Fruit fly (Drosophila melanogaster) whole organism, embryonic: Measurements from ENCODE around the gene TwdlC.

Source experiments
- Atf3 ChIP-seq: fragments of 200-800 bp; sonication (Bioruptor generic); optimal IDR thresholded peaks from 3 replicates; lab custom pipeline; 2016; ENCODE audit warnings: missing biosample characterization, missing genetic modification characterization
- CG10274 ChIP-seq: fragments of 200-800 bp; sonication (Bioruptor generic); optimal IDR thresholded peaks from 3 replicates; lab custom pipeline; 2017; ENCODE audit warnings: missing biosample characterization, mild to moderate bottlenecking, missing genetic modification characterization
- CG10959 ChIP-seq: fragments of 200-800 bp; sonication (Bioruptor generic); IDR thresholded peaks from 2 replicates; pipeline ENCODE4 v1.3.6; 2022; ENCODE audit warnings: missing biosample characterization, missing genetic modification characterization
- CG12942 ChIP-seq: fragments of 200-800 bp; sonication (Bioruptor generic); optimal IDR thresholded peaks from 3 replicates; lab custom pipeline; 2016; ENCODE audit warnings: missing biosample characterization, missing genetic modification characterization
- CG13624 ChIP-seq: fragments of 200-800 bp; sonication (Bioruptor generic); optimal IDR thresholded peaks from 2 replicates; lab custom pipeline; 2016; ENCODE audit warnings: missing biosample characterization, missing genetic modification characterization
- CG14014 ChIP-seq: fragments of 200-800 bp; sonication (Bioruptor generic); IDR thresholded peaks from 2 replicates; pipeline ENCODE4 v1.3.6; 2022; ENCODE audit warnings: missing biosample characterization, missing genetic modification characterization
- CG15514 ChIP-seq: fragments of 200-800 bp; sonication (Bioruptor generic); optimal IDR thresholded peaks from 3 replicates; lab custom pipeline; 2017; ENCODE audit warnings: missing biosample characterization, missing genetic modification characterization, mild to moderate bottlenecking, moderate library complexity, missing genetic modification reagents
- CG2129 ChIP-seq: fragments of 200-800 bp; sonication (Bioruptor generic); IDR thresholded peaks from 2 replicates; pipeline ENCODE4 v1.3.6; 2022; ENCODE audit warnings: missing biosample characterization, missing genetic modification characterization; ENCODE audit not compliant: partially characterized antibody
- CG31388 ChIP-seq: fragments of 200-800 bp; sonication (Bioruptor generic); optimal IDR thresholded peaks from 2 replicates; lab custom pipeline; 2016; ENCODE audit warnings: missing biosample characterization, missing genetic modification characterization
- CG32532 ChIP-seq: fragments of 200-800 bp; sonication (Bioruptor generic); IDR thresholded peaks from 2 replicates; pipeline ENCODE4 v1.3.6; 2022; ENCODE audit warnings: missing biosample characterization, missing genetic modification characterization
- CG3847 ChIP-seq: fragments of 200-800 bp; sonication (Bioruptor generic); IDR thresholded peaks from 2 replicates; pipeline ENCODE4 v1.3.6; 2022; ENCODE audit warnings: missing biosample characterization, missing genetic modification characterization
- CG4328 ChIP-seq: fragments of 200-800 bp; sonication (Bioruptor generic); optimal IDR thresholded peaks from 3 replicates; lab custom pipeline; 2017; ENCODE audit warnings: missing biosample characterization, missing genetic modification reagents, missing genetic modification characterization
- CG6175 ChIP-seq: fragments of 200-800 bp; sonication (Bioruptor generic); IDR thresholded peaks from 3 replicates; pipeline ENCODE4 v1.3.6; 2022; ENCODE audit warnings: missing biosample characterization, missing genetic modification characterization
- CG7271 ChIP-seq: fragments of 200-800 bp; sonication (Bioruptor generic); optimal IDR thresholded peaks from 2 replicates; lab custom pipeline; 2018; ENCODE audit warnings: missing biosample characterization, mild to moderate bottlenecking, missing genetic modification characterization, moderate library complexity
- CG7839 ChIP-seq: fragments of 200-800 bp; sonication (Bioruptor generic); optimal IDR thresholded peaks from 3 replicates; lab custom pipeline; 2018; ENCODE audit warnings: missing biosample characterization, mild to moderate bottlenecking, missing genetic modification characterization, moderate library complexity
- CG7928 ChIP-seq: fragments of 200-800 bp; sonication (Bioruptor generic); optimal IDR thresholded peaks from 2 replicates; lab custom pipeline; 2017; ENCODE audit warnings: missing biosample characterization, mild to moderate bottlenecking, missing genetic modification characterization
- CG8290 ChIP-seq, 3 experiments: fragments of 200-800 bp; sonication (Bioruptor generic); optimal IDR thresholded peaks; 2 replicates each; lab custom pipeline; 2016 to 2019; ENCODE audit warnings: missing biosample characterization in 3 of 3, missing genetic modification characterization in 3 of 3, mild to moderate bottlenecking in 2 of 3, moderate library complexity in 1 of 3
- CG9609 ChIP-seq: fragments of 200-800 bp; sonication (Bioruptor generic); optimal IDR thresholded peaks from 3 replicates; lab custom pipeline; 2016; ENCODE audit warnings: missing biosample characterization, missing genetic modification characterization
- CG9932 ChIP-seq: fragments of 200-800 bp; sonication (Bioruptor generic); IDR thresholded peaks from 2 replicates; pipeline ENCODE4 v1.3.6; 2022; ENCODE audit warnings: missing biosample characterization, missing genetic modification characterization
- D19B ChIP-seq: fragments of 200-800 bp; sonication (Bioruptor generic); optimal IDR thresholded peaks from 2 replicates; lab custom pipeline; 2017; ENCODE audit warnings: missing biosample characterization, mild to moderate bottlenecking, missing genetic modification characterization
- Doc3 ChIP-seq: fragments of 200-800 bp; sonication (Bioruptor generic); IDR thresholded peaks from 3 replicates; pipeline ENCODE4 v1.3.6; 2022; ENCODE audit warnings: missing biosample characterization, missing genetic modification characterization; ENCODE audit not compliant: partially characterized antibody
- Fer1 ChIP-seq: fragments of 200-800 bp; sonication (Bioruptor generic); optimal IDR thresholded peaks from 2 replicates; lab custom pipeline; 2017; ENCODE audit warnings: missing biosample characterization, mild to moderate bottlenecking, missing genetic modification characterization
- HLH54F ChIP-seq: fragments of 200-800 bp; sonication (Bioruptor generic); optimal IDR thresholded peaks from 3 replicates; lab custom pipeline; 2016; ENCODE audit warnings: missing biosample characterization, missing genetic modification characterization
- Hr51 ChIP-seq, 2 experiments: fragments of 200-800 bp; sonication (Bioruptor generic); optimal IDR thresholded peaks; 2 replicates in 1 of 2; 3 replicates in 1 of 2; lab custom pipeline; 2016 to 2018; ENCODE audit warnings: missing biosample characterization in 2 of 2, missing genetic modification characterization in 2 of 2, mild to moderate bottlenecking in 1 of 2, moderate library complexity in 1 of 2
- Hr78 ChIP-seq, 2 experiments: fragments of 200-800 bp in 1 of 2; fragments of >200 bp in 1 of 2; sonication (Bioruptor generic) in 1 of 2; optimal IDR thresholded peaks; 2 replicates each; lab custom pipeline; 2017 to 2019; ENCODE audit warnings: missing biosample characterization in 2 of 2, missing genetic modification characterization in 2 of 2, mild to moderate bottlenecking in 1 of 2, moderate library complexity in 1 of 2
- Meics ChIP-seq: fragments of 200-800 bp; sonication (Bioruptor generic); optimal IDR thresholded peaks from 2 replicates; lab custom pipeline; 2017; ENCODE audit warnings: missing biosample characterization, mild to moderate bottlenecking, missing genetic modification characterization
- NK7.1 ChIP-seq: fragments of 200-800 bp; sonication (Bioruptor generic); optimal IDR thresholded peaks from 3 replicates; lab custom pipeline; 2016; ENCODE audit warnings: missing biosample characterization, missing genetic modification characterization
- Oli ChIP-seq: fragments of 200-800 bp; sonication (Bioruptor generic); optimal IDR thresholded peaks from 2 replicates; lab custom pipeline; 2018; ENCODE audit warnings: missing biosample characterization, mild to moderate bottlenecking, missing genetic modification characterization, moderate library complexity
- Ravus ChIP-seq: fragments of 200-800 bp; sonication (Bioruptor generic); IDR thresholded peaks from 2 replicates; pipeline ENCODE4 v1.3.6; 2022; ENCODE audit warnings: missing biosample characterization, missing genetic modification characterization
- Sox102F ChIP-seq: fragments of 200-800 bp; sonication (Bioruptor generic); optimal IDR thresholded peaks from 2 replicates; lab custom pipeline; 2018; ENCODE audit warnings: missing biosample characterization, mild to moderate bottlenecking, missing genetic modification characterization, moderate library complexity
- Sry-β ChIP-seq: fragments of 200-800 bp; sonication (Bioruptor generic); optimal IDR thresholded peaks from 2 replicates; lab custom pipeline; 2018; ENCODE audit warnings: missing biosample characterization, mild to moderate bottlenecking, missing genetic modification characterization, moderate library complexity
- Tbp ChIP-seq: fragments of >200 bp; optimal IDR thresholded peaks from 2 replicates; lab custom pipeline; 2018; ENCODE audit warnings: missing biosample characterization, missing genetic modification characterization
- dan ChIP-seq: fragments of 200-800 bp; sonication (Bioruptor generic); IDR thresholded peaks from 2 replicates; pipeline ENCODE4 v1.3.6; 2022; ENCODE audit warnings: missing biosample characterization, missing genetic modification characterization
- dmrt11E ChIP-seq: fragments of 200-800 bp; sonication (Bioruptor generic); optimal IDR thresholded peaks from 3 replicates; lab custom pipeline; 2018; ENCODE audit warnings: missing biosample characterization, mild to moderate bottlenecking, missing genetic modification characterization, moderate library complexity
- ems ChIP-seq: fragments of 200-800 bp; sonication (Bioruptor generic); optimal IDR thresholded peaks from 3 replicates; lab custom pipeline; 2016; ENCODE audit warnings: missing biosample characterization, missing genetic modification characterization
- en ChIP-seq: fragments of 200-800 bp; sonication (Bioruptor generic); optimal IDR thresholded peaks from 2 replicates; lab custom pipeline; 2016; ENCODE audit warnings: missing biosample characterization, missing genetic modification characterization
- fru ChIP-seq: fragments of >200 bp; optimal IDR thresholded peaks from 2 replicates; lab custom pipeline; 2017
- gcm2 ChIP-seq: fragments of 200-800 bp; sonication (Bioruptor generic); optimal IDR thresholded peaks from 2 replicates; lab custom pipeline; 2016; ENCODE audit warnings: missing biosample characterization, missing genetic modification characterization
- gem ChIP-seq: fragments of 200-800 bp; sonication (Bioruptor generic); optimal IDR thresholded peaks from 2 replicates; lab custom pipeline; 2019; ENCODE audit warnings: missing biosample characterization, mild to moderate bottlenecking, missing genetic modification characterization, moderate library complexity
- insv ChIP-seq, 2 experiments: fragments of 200-800 bp; sonication (Bioruptor generic); optimal IDR thresholded peaks; 3 replicates each; lab custom pipeline; 2016 to 2018; ENCODE audit warnings: missing biosample characterization in 2 of 2, missing genetic modification characterization in 2 of 2
- knrl ChIP-seq: fragments of 200-800 bp; sonication (Bioruptor generic); IDR thresholded peaks from 3 replicates; pipeline ENCODE4 v1.3.6; 2022; ENCODE audit warnings: missing biosample characterization, missing genetic modification characterization; ENCODE audit not compliant: partially characterized antibody
- lola ChIP-seq, 3 experiments: fragments of >200 bp in 2 of 3; fragments of 200-800 bp in 1 of 3; sonication (Bioruptor generic) in 1 of 3; optimal IDR thresholded peaks; 2 replicates each; lab custom pipeline; 2017 to 2019; ENCODE audit warnings: missing biosample characterization in 3 of 3, missing genetic modification characterization in 3 of 3, mild to moderate bottlenecking in 1 of 3, moderate library complexity in 1 of 3
- mam ChIP-seq: fragments of 200-800 bp; sonication (Bioruptor generic); optimal IDR thresholded peaks from 3 replicates; lab custom pipeline; 2016; ENCODE audit warnings: missing biosample characterization, missing genetic modification characterization
- odd ChIP-seq: fragments of 200-800 bp; sonication (Bioruptor generic); optimal IDR thresholded peaks from 2 replicates; lab custom pipeline; 2017; ENCODE audit warnings: missing biosample characterization, mild to moderate bottlenecking, missing genetic modification characterization
- pros ChIP-seq: fragments of 200-800 bp; sonication (Bioruptor generic); optimal IDR thresholded peaks from 3 replicates; lab custom pipeline; 2019; ENCODE audit warnings: missing biosample characterization, mild to moderate bottlenecking, missing genetic modification characterization, moderate library complexity
- row ChIP-seq: fragments of 200-800 bp; sonication (Bioruptor generic); IDR thresholded peaks from 3 replicates; pipeline ENCODE4 v1.3.6; 2022; ENCODE audit warnings: missing biosample characterization, missing genetic modification characterization
- sd ChIP-seq: fragments of 200-800 bp; sonication (Bioruptor generic); optimal IDR thresholded peaks from 3 replicates; lab custom pipeline; 2018; ENCODE audit warnings: missing biosample characterization, mild to moderate bottlenecking, missing genetic modification characterization, moderate library complexity
- sisA ChIP-seq: fragments of 200-800 bp; sonication (Bioruptor generic); IDR thresholded peaks from 2 replicates; pipeline ENCODE4 v1.3.6; 2022; ENCODE audit warnings: missing biosample characterization, missing genetic modification characterization
- ttk ChIP-seq: fragments of 200-800 bp; sonication (Bioruptor generic); IDR thresholded peaks from 2 replicates; pipeline ENCODE4 v2.1.2; 2022; ENCODE audit warnings: missing biosample characterization, missing genetic modification characterization
- tx ChIP-seq: fragments of 200-800 bp; sonication (Bioruptor generic); optimal IDR thresholded peaks from 2 replicates; lab custom pipeline; 2016; ENCODE audit warnings: missing biosample characterization, missing genetic modification characterization
- unpg ChIP-seq: fragments of 200-800 bp; sonication (Bioruptor generic); optimal IDR thresholded peaks from 3 replicates; lab custom pipeline; 2018; ENCODE audit warnings: missing biosample characterization, mild to moderate bottlenecking, missing genetic modification characterization, moderate library complexity

Gene TwdlC

DNA sequence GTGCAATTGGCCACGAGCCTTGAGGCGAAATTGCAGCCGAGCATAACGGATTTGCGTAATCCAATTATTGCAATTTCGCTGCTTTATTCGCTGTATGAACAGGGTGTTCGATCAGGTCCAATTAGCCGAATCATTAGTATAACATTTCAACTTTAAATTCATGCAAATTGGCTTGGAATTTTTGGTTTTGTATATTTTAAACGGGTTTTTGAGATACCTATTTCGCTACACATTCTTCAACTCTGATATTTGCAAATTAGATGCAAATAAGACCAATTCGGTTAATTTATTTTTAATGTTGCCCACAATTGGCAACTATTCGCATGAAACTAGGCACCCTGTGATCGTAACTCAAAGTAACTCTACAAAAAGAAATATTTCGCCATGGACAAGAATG lies 41.2 kb upstream of the TwdlC start (continued):
- TF ChIP-seq sisA (GFP tag; lab: Robert Waterston, UW) (no peak), CG31388 (no peak), Hr51 (GFP tag; optimal IDR thresholded peaks at IDR 0.05; lab: Kevin White, UChicago) (peak in 1 of 2 experiments; percentile 39), Sox102F (peak; percentile 63), Hr78 (GFP tag; optimal IDR thresholded peaks at IDR 0.05; lab: Kevin White, UChicago) (no peak), D19B (no peak), lola (GFP tag; optimal IDR thresholded peaks at IDR 0.05; lab: Kevin White, UChicago) (no peak), ttk (GFP tag; lab: Robert Waterston, UW) (no peak), CG15514 (GFP tag; lab: Kevin White, UChicago) (no peak), CG2129 (GFP tag; lab: Robert Waterston, UW) (no peak), Ravus (GFP tag; lab: Robert Waterston, UW) (no peak), CG7839 (peak; percentile 12), CG4328 (GFP tag; lab: Kevin White, UChicago) (no peak), ems (GFP tag; lab: Kevin White, UChicago) (no peak), dan (GFP tag; lab: Robert Waterston, UW) (no peak), knrl (no peak), CG9932 (GFP tag; lab: Robert Waterston, UW) (no peak), CG14014 (GFP tag; lab: Robert Waterston, UW) (no peak), CG7928 (no peak), HLH54F (GFP tag; lab: Kevin White, UChicago) (peak; percentile 54), unpg (GFP tag; lab: Kevin White, UChicago) (peak; percentile 42), CG32532 (GFP tag; lab: Robert Waterston, UW) (no peak), gem (tag; lab: Kevin White, UChicago) (peak; percentile 45), sd (tag; lab: Kevin White, UChicago) (peak; percentile 73), CG13624 (GFP tag; lab: Kevin White, UChicago) (peak; percentile 43), mam (GFP tag; lab: Kevin White, UChicago) (peak; percentile 13), pros (GFP tag; lab: Kevin White, UChicago) (no peak), Oli (peak; percentile 11), CG7271 (no peak), CG9609 (peak; percentile 15), Meics (GFP tag; lab: Kevin White, UChicago) (no peak), row (GFP tag; lab: Robert Waterston, UW) (no peak), gcm2 (GFP tag; lab: Kevin White, UChicago) (peak; percentile 16), CG6175 (GFP tag; lab: Robert Waterston, UW) (no peak), Fer1 (GFP tag; lab: Kevin White, UChicago) (no peak), CG12942 (GFP tag; lab: Kevin White, UChicago) (no peak), Tbp (GFP tag; lab: Kevin White, UChicago) (no peak), en (peak; percentile 8), tx (peak; percentile 12), Atf3 (GFP tag; lab: Kevin White, UChicago) (no peak), CG8290 (GFP tag; optimal IDR thresholded peaks at IDR 0.05; lab: Kevin White, UChicago) (no peak), CG8290 (tag; optimal IDR thresholded peaks at IDR 0.05; lab: Kevin White, UChicago) (peak in 1 of 2 experiments; percentile 13), NK7.1 (GFP tag; lab: Kevin White, UChicago) (no peak), dmrt11E (no peak), Sry-β (GFP tag; lab: Kevin White, UChicago) (no peak), Doc3 (GFP tag; lab: Robert Waterston, UW) (no peak), odd (GFP tag; lab: Kevin White, UChicago) (no peak), CG10274 (no peak), insv (GFP tag; optimal IDR thresholded peaks at IDR 0.05; lab: Kevin White, UChicago) (no peak), CG3847 (GFP tag; lab: Robert Waterston, UW) (peak; percentile 27), fru (lab: Kevin White, UChicago) (no peak), CG10959 (GFP tag; lab: Robert Waterston, UW) (no peak)
